Worm (Caenorhabditis elegans) whole organism, L3 larva: ENCODE data around the gene R07B1.8.

Experiments used
- ZK546.5 ChIP-seq: sonication (generic microtip); optimal IDR thresholded peaks from 2 replicates; lab custom pipeline; 2017; ENCODE audit warnings: missing biosample characterization, missing genetic modification characterization
- aly-2 ChIP-seq: fragments of 150-350 bp; optimal IDR thresholded peaks from 2 replicates; lab custom pipeline; 2014; ENCODE audit warnings: missing biosample characterization, missing genetic modification characterization
- ceh-82 ChIP-seq: fragments of 150-350 bp; optimal IDR thresholded peaks from 2 replicates; lab custom pipeline; 2014; ENCODE audit warnings: missing biosample characterization, missing genetic modification characterization
- elt-1 ChIP-seq: fragments of 150-350 bp; optimal IDR thresholded peaks from 2 replicates; lab custom pipeline; 2014; ENCODE audit warnings: missing biosample characterization, missing genetic modification characterization
- eor-1 ChIP-seq, 2 experiments: fragments of 150-350 bp; optimal IDR thresholded peaks; 2 replicates each; lab custom pipeline; 2014 to 2018; ENCODE audit warnings: missing biosample characterization in 2 of 2, missing genetic modification characterization in 2 of 2
- fos-1 ChIP-seq: fragments of 150-350 bp; optimal IDR thresholded peaks from 2 replicates; lab custom pipeline; 2014; ENCODE audit warnings: missing biosample characterization, missing genetic modification characterization
- lin-15B ChIP-seq: fragments of 150-350 bp; optimal IDR thresholded peaks from 2 replicates; lab custom pipeline; 2014; ENCODE audit warnings: missing biosample characterization, missing genetic modification characterization
- nhr-25 ChIP-seq: sonication (generic microtip); optimal IDR thresholded peaks from 2 replicates; lab custom pipeline; 2017; ENCODE audit warnings: missing biosample characterization, missing genetic modification characterization
- nhr-67 ChIP-seq: fragments of 150-350 bp; optimal IDR thresholded peaks from 2 replicates; lab custom pipeline; 2014; ENCODE audit warnings: missing biosample characterization, missing genetic modification characterization
- skn-1 ChIP-seq: fragments of 150-350 bp; optimal IDR thresholded peaks from 2 replicates; lab custom pipeline; 2014; ENCODE audit warnings: missing biosample characterization, missing genetic modification characterization
- snpc-4 ChIP-seq: fragments of 150-350 bp; optimal IDR thresholded peaks from 2 replicates; lab custom pipeline; 2014; ENCODE audit warnings: missing biosample characterization, missing genetic modification characterization
- ztf-11 ChIP-seq: fragments of 150-350 bp; optimal IDR thresholded peaks from 2 replicates; lab custom pipeline; 2014; ENCODE audit warnings: missing biosample characterization, missing genetic modification characterization

DNA sequence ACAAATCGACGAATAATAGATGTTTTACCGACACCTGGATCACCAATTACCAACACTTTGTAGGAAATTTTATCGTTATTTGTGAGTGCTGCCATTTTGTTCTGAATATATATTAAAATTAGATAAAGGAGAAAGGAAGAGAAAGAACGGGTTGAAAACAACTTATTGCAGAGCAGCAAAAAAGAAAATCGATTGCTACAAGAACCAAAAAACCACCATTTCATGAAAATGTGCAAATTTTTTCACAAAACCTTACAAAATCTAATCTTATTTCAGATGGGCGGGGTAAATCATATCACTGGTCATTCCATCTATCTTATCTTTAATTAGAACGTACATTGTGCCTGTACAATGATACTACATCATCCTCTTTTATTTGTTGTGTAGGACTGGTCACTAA lies 9.7 kb upstream of the R07B1.8 start, which contains the start of gene glo-1:
- TF ChIP-seq aly-2 (tag; lab: Kevin White, UChicago): no peak
- no peak for TF ChIP-seq eor-1 (tag; optimal IDR thresholded peaks at IDR 0.05; lab: Kevin White, UChicago)
- no peak for TF ChIP-seq elt-1 (tag; lab: Kevin White, UChicago)
- no peak for TF ChIP-seq nhr-25 (tag; lab: Kevin White, UChicago)
- TF ChIP-seq nhr-67 (tag; lab: Kevin White, UChicago): no peak
- no peak for TF ChIP-seq snpc-4 (tag; lab: Kevin White, UChicago)
- no peak for TF ChIP-seq lin-15B (tag; lab: Kevin White, UChicago)
- no peak for TF ChIP-seq ceh-82 (tag; lab: Kevin White, UChicago)
- TF ChIP-seq fos-1 (tag; lab: Kevin White, UChicago): no peak
- no peak for TF ChIP-seq ztf-11
- no peak for TF ChIP-seq ZK546.5 (tag; lab: Kevin White, UChicago)
- TF ChIP-seq skn-1 (tag; lab: Kevin White, UChicago): no peak
